Worm (Caenorhabditis elegans) whole organism, L2 larva: ENCODE measurements around the gene F09G2.8.

Experiments
- dmd-4 ChIP-seq: sonication (generic microtip); optimal IDR thresholded peaks from 2 replicates; lab custom pipeline; 2017; ENCODE audit warnings: missing biosample characterization, missing genetic modification characterization
- elt-3 ChIP-seq: sonication (generic microtip); optimal IDR thresholded peaks from 2 replicates; lab custom pipeline; 2017; ENCODE audit warnings: missing biosample characterization, missing genetic modification characterization
- lsy-2 ChIP-seq, 2 experiments: fragments of 150-350 bp in 1 of 2; sonication (generic microtip) in 1 of 2; optimal IDR thresholded peaks; 2 replicates each; lab custom pipeline; 2014 to 2017; ENCODE audit warnings: missing biosample characterization in 2 of 2, missing genetic modification characterization in 2 of 2
- mab-5 ChIP-seq: fragments of 150-350 bp; optimal IDR thresholded peaks from 2 replicates; lab custom pipeline; 2014; ENCODE audit warnings: missing biosample characterization, missing genetic modification characterization
- nhr-11 ChIP-seq: fragments of 150-350 bp; optimal IDR thresholded peaks from 2 replicates; lab custom pipeline; 2014; ENCODE audit warnings: missing biosample characterization, missing genetic modification characterization
- nhr-12 ChIP-seq: fragments of 150-350 bp; optimal IDR thresholded peaks from 2 replicates; lab custom pipeline; 2014; ENCODE audit warnings: missing biosample characterization, missing genetic modification characterization
- nhr-6 ChIP-seq: fragments of 150-350 bp; optimal IDR thresholded peaks from 2 replicates; lab custom pipeline; 2014; ENCODE audit warnings: missing biosample characterization, missing genetic modification characterization
- snpc-4 ChIP-seq: fragments of 150-350 bp; optimal IDR thresholded peaks from 2 replicates; lab custom pipeline; 2014; ENCODE audit warnings: missing biosample characterization, missing genetic modification characterization
- unc-39 ChIP-seq: fragments of 150-350 bp; optimal IDR thresholded peaks from 2 replicates; lab custom pipeline; 2014; ENCODE audit warnings: missing biosample characterization, missing genetic modification characterization
- unc-55 ChIP-seq: fragments of 150-350 bp; sonication (generic microtip); optimal IDR thresholded peaks from 3 replicates; lab custom pipeline; 2014; ENCODE audit warnings: missing biosample characterization, missing genetic modification reagents, missing genetic modification characterization
- unc-62 ChIP-seq: fragments of 150-350 bp; optimal IDR thresholded peaks from 2 replicates; lab custom pipeline; 2014; ENCODE audit warnings: missing biosample characterization, missing genetic modification reagents, missing genetic modification characterization
- zag-1 ChIP-seq: fragments of 150-350 bp; optimal IDR thresholded peaks from 2 replicates; lab custom pipeline; 2014; ENCODE audit warnings: missing biosample characterization, missing genetic modification characterization
- ztf-11 ChIP-seq: sonication (generic microtip); optimal IDR thresholded peaks from 2 replicates; lab custom pipeline; 2017; ENCODE audit warnings: missing biosample characterization, missing genetic modification characterization

DNA sequence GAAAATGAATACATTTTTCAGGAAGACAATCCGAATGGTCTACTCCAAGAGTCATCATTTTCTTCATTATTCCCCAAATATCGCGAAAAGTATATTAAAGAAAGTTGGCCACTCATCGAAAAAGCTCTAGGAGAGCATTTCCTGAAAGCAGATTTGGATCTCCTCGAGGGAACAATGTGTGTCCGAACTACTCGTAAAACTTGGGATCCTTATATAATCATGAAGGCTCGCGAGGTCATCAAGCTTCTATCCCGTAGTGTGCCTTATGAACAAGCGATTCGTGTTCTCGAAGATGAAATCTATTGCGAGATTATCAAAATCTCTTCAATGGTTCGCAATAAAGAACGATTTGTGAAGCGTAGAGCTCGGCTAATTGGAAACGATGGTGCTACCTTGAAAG lies 38.1 kb upstream of the F09G2.8 start:
- TF ChIP-seq zag-1 (tag; lab: Kevin White, UChicago) (no peak), unc-39 (tag; lab: Kevin White, UChicago) (no peak), lsy-2 (tag; optimal IDR thresholded peaks at IDR 0.05; lab: Kevin White, UChicago) (no peak), snpc-4 (tag; lab: Kevin White, UChicago) (no peak), mab-5 (no peak), dmd-4 (tag; lab: Kevin White, UChicago) (no peak), unc-55 (GFP tag; lab: Kevin White, UChicago) (no peak), ztf-11 (tag; lab: Kevin White, UChicago) (no peak), nhr-11 (no peak), elt-3 (no peak), nhr-6 (tag; lab: Kevin White, UChicago) (no peak), nhr-12 (no peak), unc-62 (no peak)
